Fruit fly (Drosophila melanogaster) whole organism, embryonic: ENCODE data around the gene CG33723.

Experiments
- ATbp ChIP-seq: fragments of 200-800 bp; sonication (Bioruptor generic); optimal IDR thresholded peaks from 2 replicates; lab custom pipeline; 2017; ENCODE audit warnings: missing biosample characterization, mild to moderate bottlenecking, missing genetic modification characterization, missing genetic modification reagents
- Atf3 ChIP-seq: fragments of 200-800 bp; sonication (Bioruptor generic); optimal IDR thresholded peaks from 3 replicates; lab custom pipeline; 2016; ENCODE audit warnings: missing biosample characterization, missing genetic modification characterization
- CG33213 ChIP-seq: fragments of 200-800 bp; sonication (Bioruptor generic); optimal IDR thresholded peaks from 3 replicates; lab custom pipeline; 2016; ENCODE audit warnings: missing biosample characterization, missing genetic modification characterization
- CG5180 ChIP-seq: fragments of 200-800 bp; sonication (Bioruptor generic); optimal IDR thresholded peaks from 3 replicates; lab custom pipeline; 2017; ENCODE audit warnings: missing biosample characterization, missing genetic modification characterization, mild to moderate bottlenecking, moderate library complexity, missing genetic modification reagents
- CrebB ChIP-seq: fragments of 200-800 bp; sonication (Bioruptor generic); optimal IDR thresholded peaks from 3 replicates; lab custom pipeline; 2018; ENCODE audit warnings: missing biosample characterization, mild to moderate bottlenecking, missing genetic modification characterization
- Ets97D ChIP-seq: fragments of 200-800 bp; sonication (Bioruptor generic); optimal IDR thresholded peaks from 3 replicates; lab custom pipeline; 2016; ENCODE audit warnings: missing biosample characterization, missing genetic modification characterization
- crol ChIP-seq: fragments of 200-800 bp; sonication (Bioruptor generic); IDR thresholded peaks from 2 replicates; pipeline ENCODE4 v1.3.6; 2022; ENCODE audit warnings: missing biosample characterization, missing genetic modification characterization
- gem ChIP-seq: fragments of 200-800 bp; sonication (Bioruptor generic); optimal IDR thresholded peaks from 2 replicates; lab custom pipeline; 2019; ENCODE audit warnings: missing biosample characterization, mild to moderate bottlenecking, missing genetic modification characterization, moderate library complexity
- lov ChIP-seq, 2 experiments: fragments of 200-800 bp in 1 of 2; fragments of >200 bp in 1 of 2; sonication (Bioruptor generic) in 1 of 2; IDR thresholded peaks in 1 of 2; optimal IDR thresholded peaks in 1 of 2; 2 replicates in 1 of 2; 3 replicates in 1 of 2; pipeline versions ENCODE4 v1.3.6 to Lab custom; 2017 to 2022; ENCODE audit warnings: missing biosample characterization in 1 of 2, missing genetic modification characterization in 1 of 2
- psq ChIP-seq: fragments of 200-800 bp; sonication (Bioruptor generic); optimal IDR thresholded peaks from 2 replicates; lab custom pipeline; 2017; ENCODE audit warnings: missing biosample characterization, missing genetic modification characterization
- pzg ChIP-seq: fragments of 200-800 bp; sonication (Bioruptor generic); optimal IDR thresholded peaks from 3 replicates; lab custom pipeline; 2018; ENCODE audit warnings: missing biosample characterization, mild to moderate bottlenecking, missing genetic modification characterization, moderate library complexity
- usp ChIP-seq: fragments of >200 bp; optimal IDR thresholded peaks from 2 replicates; lab custom pipeline; 2017; ENCODE audit warnings: missing biosample characterization, missing genetic modification characterization

DNA sequence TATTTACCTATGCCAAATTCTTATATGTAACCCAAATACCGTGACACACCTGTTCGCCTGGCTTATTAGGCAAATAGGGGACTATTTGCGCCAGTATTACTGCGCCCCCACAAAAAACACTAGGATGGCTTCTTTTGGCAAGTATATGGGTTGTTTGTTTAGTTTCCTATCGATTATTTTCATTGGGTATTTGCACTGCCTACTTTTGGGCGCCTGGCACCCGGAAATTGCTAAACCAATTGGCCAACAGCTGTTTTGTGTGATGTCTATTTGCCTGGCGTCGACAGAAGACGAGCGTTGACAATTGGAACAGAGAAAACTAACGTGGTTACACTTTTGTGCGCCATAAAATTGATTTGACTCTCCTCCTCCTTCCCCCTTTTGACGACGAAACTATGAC lies 12.4 kb upstream of the CG33723 start:
- TF ChIP-seq psq (GFP tag; lab: Kevin White, UChicago) (no peak), pzg (no peak), crol (no peak), Ets97D (GFP tag; lab: Kevin White, UChicago) (no peak), CrebB (tag; lab: Kevin White, UChicago) (no peak), usp (GFP tag; lab: Kevin White, UChicago) (no peak), Atf3 (GFP tag; lab: Kevin White, UChicago) (no peak), lov (optimal IDR thresholded peaks at IDR 0.05; lab: Kevin White, UChicago) (no peak), lov (GFP tag; IDR thresholded peaks at IDR 0.05; lab: Robert Waterston, UW) (no peak), gem (tag; lab: Kevin White, UChicago) (no peak), CG33213 (no peak), ATbp (no peak), CG5180 (GFP tag; lab: Kevin White, UChicago) (no peak)
